Worm (Caenorhabditis elegans): ENCODE results near the gene ZK1086.3.

- TF ChIP-seq R02D3.7 (tag; optimal IDR thresholded peaks at IDR 0.05) (no peak), pha-4 (tag; optimal IDR thresholded peaks at IDR 0.05) (peak; percentile 2), tbx-2 (tag; optimal IDR thresholded peaks at IDR 0.05) (no peak), nhr-25 (tag; optimal IDR thresholded peaks at IDR 0.05) (no peak), nhr-23 (tag; optimal IDR thresholded peaks at IDR 0.05) (no peak), nhr-28 (tag; optimal IDR thresholded peaks at IDR 0.05) (no peak), nhr-77 (tag; optimal IDR thresholded peaks at IDR 0.05) (no peak), nhr-12 (tag; optimal IDR thresholded peaks at IDR 0.05) (no peak), lin-39 (tag; optimal IDR thresholded peaks at IDR 0.05) (no peak)
Measured at ce11 chrX:13803246-13803645, 12.6 kb downstream of the ZK1086.3 start.

All from whole organism, L3 larva.